Worm (Caenorhabditis elegans) whole organism, late embryonic: ENCODE results near the gene T05C1.3.

Source experiments
- T23F11.4 ChIP-seq: fragments of 200-800 bp; sonication (Bioruptor generic); optimal IDR thresholded peaks from 2 replicates; lab custom pipeline; 2018; ENCODE audit warnings: mild to moderate bottlenecking, missing genetic modification characterization, missing compliant biosample characterization
- ahr-1 ChIP-seq: sonication (generic microtip); optimal IDR thresholded peaks from 2 replicates; lab custom pipeline; 2016; ENCODE audit warnings: missing genetic modification characterization, missing compliant biosample characterization
- ama-1 ChIP-seq: fragments of 150-350 bp; optimal IDR thresholded peaks from 2 replicates; lab custom pipeline; 2014
- ceh-14 ChIP-seq: sonication (generic microtip); optimal IDR thresholded peaks from 2 replicates; lab custom pipeline; 2016; ENCODE audit warnings: missing genotype, missing genetic modification characterization, missing compliant biosample characterization
- ceh-2 ChIP-seq: sonication (generic microtip); optimal IDR thresholded peaks from 2 replicates; lab custom pipeline; 2016; ENCODE audit warnings: missing genotype, missing genetic modification characterization, missing compliant biosample characterization
- ceh-31 ChIP-seq: sonication (generic microtip); optimal IDR thresholded peaks from 2 replicates; lab custom pipeline; 2016; ENCODE audit warnings: missing genetic modification characterization, missing compliant biosample characterization
- ceh-34 ChIP-seq: sonication (generic microtip); optimal IDR thresholded peaks from 2 replicates; lab custom pipeline; 2016; ENCODE audit warnings: mild to moderate bottlenecking, missing genetic modification characterization, missing compliant biosample characterization
- ceh-45 ChIP-seq: fragments of 200-800 bp; sonication (Bioruptor generic); IDR thresholded peaks from 2 replicates; pipeline ENCODE4 v1.3.6; 2022; ENCODE audit warnings: missing genetic modification reagents, missing genetic modification characterization, missing compliant biosample characterization
- dmd-4 ChIP-seq: sonication (generic microtip); optimal IDR thresholded peaks from 2 replicates; lab custom pipeline; 2016; ENCODE audit warnings: borderline replicate concordance, missing genetic modification characterization, missing compliant biosample characterization
- dve-1 ChIP-seq: sonication (generic microtip); optimal IDR thresholded peaks from 2 replicates; lab custom pipeline; 2017; ENCODE audit warnings: antibody characterized with exemption, mild to moderate bottlenecking, missing genetic modification characterization, missing compliant biosample characterization
- fax-1 ChIP-seq: sonication (generic microtip); optimal IDR thresholded peaks from 2 replicates; lab custom pipeline; 2016; ENCODE audit warnings: missing genotype, missing genetic modification characterization, missing compliant biosample characterization
- gmeb-2 ChIP-seq: sonication (generic microtip); optimal IDR thresholded peaks from 2 replicates; lab custom pipeline; 2016; ENCODE audit warnings: missing genetic modification characterization, inconsistent platforms, missing compliant biosample characterization
- hlh-13 ChIP-seq: fragments of 200-800 bp; sonication (Bioruptor generic); optimal IDR thresholded peaks from 2 replicates; lab custom pipeline; 2018; ENCODE audit warnings: mild to moderate bottlenecking, missing genetic modification characterization, missing compliant biosample characterization
- hlh-15 ChIP-seq: sonication (generic microtip); optimal IDR thresholded peaks from 2 replicates; lab custom pipeline; 2016; ENCODE audit warnings: missing genetic modification characterization, missing compliant biosample characterization
- hlh-30 ChIP-seq: sonication (generic microtip); optimal IDR thresholded peaks from 2 replicates; lab custom pipeline; 2017; ENCODE audit warnings: antibody characterized with exemption, missing genetic modification characterization, missing compliant biosample characterization; ENCODE audit not compliant: insufficient read depth
- lim-6 ChIP-seq: sonication (generic microtip); optimal IDR thresholded peaks from 2 replicates; lab custom pipeline; 2016; ENCODE audit warnings: missing genetic modification characterization, missing compliant biosample characterization
- madf-2 ChIP-seq: sonication (generic microtip); optimal IDR thresholded peaks from 2 replicates; lab custom pipeline; 2017; ENCODE audit warnings: missing genetic modification characterization, missing compliant biosample characterization
- nfya-1 ChIP-seq: sonication (generic microtip); optimal IDR thresholded peaks from 2 replicates; lab custom pipeline; 2017; ENCODE audit warnings: missing genetic modification characterization, mild to moderate bottlenecking, missing compliant biosample characterization, antibody characterized with exemption, moderate library complexity
- pat-9 ChIP-seq: fragments of 200-800 bp; sonication (Bioruptor generic); optimal IDR thresholded peaks from 2 replicates; lab custom pipeline; 2018; ENCODE audit warnings: mild to moderate bottlenecking, missing genetic modification characterization, moderate library complexity, missing compliant biosample characterization
- pax-1 ChIP-seq: fragments of 150-350 bp; optimal IDR thresholded peaks from 2 replicates; lab custom pipeline; 2014; ENCODE audit warnings: missing biosample characterization, missing genetic modification characterization
- pha-2 ChIP-seq: sonication (generic microtip); optimal IDR thresholded peaks from 2 replicates; lab custom pipeline; 2017; ENCODE audit warnings: mild to moderate bottlenecking, missing genetic modification characterization, missing compliant biosample characterization
- pha-4 ChIP-seq: fragments of 150-350 bp; optimal IDR thresholded peaks from 2 replicates; lab custom pipeline; 2018; ENCODE audit warnings: missing biosample characterization, missing genetic modification reagents, missing genetic modification characterization
- pros-1 ChIP-seq: fragments of 150-350 bp; optimal IDR thresholded peaks from 2 replicates; lab custom pipeline; 2014; ENCODE audit warnings: missing biosample characterization, missing genetic modification reagents, missing genetic modification characterization
- ref-2 ChIP-seq: sonication (generic microtip); optimal IDR thresholded peaks from 2 replicates; lab custom pipeline; 2016; ENCODE audit warnings: missing genetic modification characterization, missing compliant biosample characterization
- rnt-1 ChIP-seq: sonication (generic microtip); optimal IDR thresholded peaks from 2 replicates; lab custom pipeline; 2016; ENCODE audit warnings: missing genetic modification characterization, missing compliant biosample characterization
- sdc-2 ChIP-seq: sonication (generic microtip); optimal IDR thresholded peaks from 2 replicates; lab custom pipeline; 2016; ENCODE audit warnings: missing genotype, missing genetic modification characterization, missing compliant biosample characterization
- syd-9 ChIP-seq: sonication (generic microtip); optimal IDR thresholded peaks from 2 replicates; lab custom pipeline; 2016; ENCODE audit warnings: mild to moderate bottlenecking, missing genetic modification characterization, moderate library complexity, missing compliant biosample characterization
- ttx-3 ChIP-seq: sonication (generic microtip); optimal IDR thresholded peaks from 2 replicates; lab custom pipeline; 2016; ENCODE audit warnings: missing genetic modification reagents, missing genetic modification characterization, missing compliant biosample characterization
- unc-55 ChIP-seq: sonication (generic microtip); optimal IDR thresholded peaks from 2 replicates; lab custom pipeline; 2017; ENCODE audit warnings: missing biosample characterization, missing genetic modification reagents, missing genetic modification characterization
- zip-5 ChIP-seq: sonication (generic microtip); optimal IDR thresholded peaks from 2 replicates; lab custom pipeline; 2016; ENCODE audit warnings: missing genetic modification characterization, missing compliant biosample characterization
- ztf-16 ChIP-seq: sonication (generic microtip); optimal IDR thresholded peaks from 2 replicates; lab custom pipeline; 2017; ENCODE audit warnings: missing genetic modification characterization, missing compliant biosample characterization

T05C1.3 gene

DNA sequence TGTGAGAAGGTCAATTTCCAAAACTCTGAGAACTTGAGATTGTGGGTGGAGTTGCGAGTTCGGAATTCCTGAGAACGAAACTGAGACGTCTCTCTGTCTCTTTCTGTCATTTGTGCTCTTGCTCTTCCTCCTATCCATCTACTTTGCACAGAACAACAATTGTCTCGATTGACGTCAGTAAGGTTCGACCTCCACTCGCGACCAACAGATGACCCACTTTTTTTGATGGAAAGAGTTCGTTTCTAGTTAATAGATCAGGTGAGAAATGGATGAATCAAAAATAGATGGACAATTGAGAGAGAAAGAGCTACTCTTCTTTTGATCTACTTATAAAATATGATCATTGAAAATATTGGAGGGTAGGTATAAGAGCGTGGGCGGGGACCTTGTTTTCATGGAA lies 5.3 kb upstream of the T05C1.3 start:
- TF ChIP-seq nfya-1 (tag; lab: Kevin White, UChicago) (no peak), ama-1 (lab: Kevin White, UChicago) (no peak), syd-9 (no peak), ceh-34 (tag; lab: Kevin White, UChicago) (no peak), ttx-3 (tag; lab: Kevin White, UChicago) (no peak), pha-2 (tag; lab: Kevin White, UChicago) (no peak), madf-2 (tag; lab: Kevin White, UChicago) (no peak)

DNA sequence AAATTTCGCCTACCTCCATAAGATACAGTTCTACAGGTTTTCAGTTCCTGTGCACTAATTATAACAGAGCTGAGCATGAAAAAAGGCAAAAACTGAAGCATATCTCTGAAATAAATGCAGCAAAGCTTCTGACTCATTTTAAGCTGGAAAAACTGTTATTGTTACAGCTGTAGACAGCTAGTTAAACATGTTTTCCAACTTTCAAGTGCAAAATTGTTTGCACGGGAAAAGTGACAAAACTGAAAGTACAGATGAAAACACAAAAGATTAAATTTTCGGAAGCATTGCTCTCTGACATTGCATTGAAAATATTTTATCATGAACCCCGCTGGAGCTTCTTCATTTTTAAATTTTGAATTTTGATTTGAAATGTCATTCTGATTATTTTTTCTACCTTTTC lies 1.5 kb upstream of the T05C1.3 start, which contains the start of gene T05C1.5:
TSS of gene T05C1.5 (minus strand) at position 101 of the 400 bp plus-strand sequence.
- TF ChIP-seq fax-1 (tag; lab: Kevin White, UChicago) (no peak), sdc-2 (tag; lab: Kevin White, UChicago) (no peak), zip-5 (tag; lab: Kevin White, UChicago) (no peak), rnt-1 (tag; lab: Kevin White, UChicago) (no peak), pha-4 (no peak), dve-1 (no peak)

DNA sequence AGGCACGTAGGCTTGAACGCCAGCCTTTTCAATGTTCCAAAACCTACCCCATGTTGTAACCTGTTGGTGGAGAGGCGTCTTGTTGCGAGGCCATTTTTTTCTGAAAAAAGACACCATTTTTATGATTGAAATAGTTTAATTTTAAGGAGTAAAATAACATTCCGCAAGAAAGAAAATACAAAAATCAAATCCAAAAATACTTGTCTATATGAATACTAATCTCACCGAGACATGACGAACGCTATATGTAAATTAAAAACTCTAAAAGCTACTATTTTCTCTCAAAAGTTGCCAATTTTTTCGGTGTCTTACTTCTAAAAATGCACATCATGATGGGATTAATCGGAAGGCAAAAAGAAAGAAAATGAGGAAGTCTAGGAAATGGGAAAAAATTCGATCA lies 7.2 kb downstream of the T05C1.3 start, which contains the start of gene T05C1.2:
TSS of gene T05C1.2 (minus strand) at position 101 of the 400 bp plus-strand sequence.
- TF ChIP-seq ceh-45 (GFP tag; lab: Robert Waterston, UW): no peak
- no peak for TF ChIP-seq nfya-1 (tag; lab: Kevin White, UChicago)
- TF ChIP-seq zip-5 (tag; lab: Kevin White, UChicago): no peak
- no peak for TF ChIP-seq hlh-15
- no peak for TF ChIP-seq dmd-4 (tag; lab: Kevin White, UChicago)
- TF ChIP-seq hlh-30 (tag; lab: Kevin White, UChicago): no peak
- no peak for TF ChIP-seq unc-55 (GFP tag; lab: Kevin White, UChicago)
- no peak for TF ChIP-seq sdc-2 (tag; lab: Kevin White, UChicago)
- no peak for TF ChIP-seq lim-6 (tag; lab: Kevin White, UChicago)
- TF ChIP-seq dve-1: no peak
- no peak for TF ChIP-seq pros-1
- TF ChIP-seq, all 69 proteins: peak for 0

DNA sequence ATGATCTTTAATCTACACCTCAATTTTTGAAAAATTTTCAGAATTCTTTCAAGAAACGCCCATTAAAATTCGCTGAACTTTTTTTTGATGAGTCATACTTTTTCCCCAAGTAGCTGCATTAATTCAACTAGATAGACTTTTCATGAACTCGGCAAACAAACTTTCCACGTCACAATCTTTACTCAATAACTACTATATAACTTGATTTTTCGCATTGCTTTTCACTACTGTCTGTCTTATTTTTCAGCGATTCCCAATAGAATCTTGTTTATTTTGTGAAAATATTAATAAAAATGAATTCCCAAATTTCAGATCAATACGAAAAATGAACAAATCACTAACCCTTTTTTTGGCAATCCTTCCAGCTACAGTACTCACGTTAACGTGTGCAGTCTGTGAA lies 10.9 kb downstream of the T05C1.3 start, which contains the start of gene T05C1.1:
TSS of gene T05C1.1 (plus strand) at position 301 of the 400 bp plus-strand sequence.
- TF ChIP-seq pax-1 (tag; lab: Kevin White, UChicago): no peak
- no peak for TF ChIP-seq T23F11.4
- no peak for TF ChIP-seq hlh-13
- no peak for TF ChIP-seq pat-9
- TF ChIP-seq gmeb-2: no peak

DNA sequence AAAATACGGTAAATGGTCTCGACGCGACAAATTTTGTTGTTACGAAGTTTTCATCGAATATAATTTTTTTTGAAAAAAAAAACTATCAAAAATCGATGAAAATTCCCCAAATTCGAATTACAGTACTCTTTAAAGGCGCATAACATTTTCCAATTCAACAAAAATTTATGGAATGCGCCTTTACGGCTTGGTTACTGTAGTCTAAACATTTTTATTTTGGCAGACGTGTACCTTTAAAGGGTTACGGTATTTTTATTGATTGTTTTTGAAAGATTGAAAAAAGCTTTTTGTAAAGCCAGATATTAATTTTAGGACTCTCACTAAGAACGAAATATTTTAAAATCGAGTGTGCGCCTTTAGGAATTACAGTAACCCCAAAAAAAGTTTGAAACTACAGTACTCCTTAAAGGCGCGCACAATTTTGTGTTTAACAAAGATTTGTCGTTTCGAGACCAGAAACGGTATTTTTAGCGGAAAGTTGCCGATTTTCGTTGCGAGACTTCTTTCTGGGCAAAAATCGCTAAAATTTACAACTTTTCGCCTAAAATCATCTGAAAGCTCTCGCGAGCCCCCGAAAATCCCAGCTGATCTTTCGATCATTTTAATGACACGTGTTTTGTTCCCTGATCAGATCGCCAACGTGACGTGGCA lies 15.1 kb downstream of the T05C1.3 start:
- TF ChIP-seq ceh-14 (tag; lab: Kevin White, UChicago) (no peak), ttx-3 (tag; lab: Kevin White, UChicago) (no peak), ceh-34 (tag; lab: Kevin White, UChicago) (no peak), ztf-16 (tag; lab: Kevin White, UChicago) (no peak)

DNA sequence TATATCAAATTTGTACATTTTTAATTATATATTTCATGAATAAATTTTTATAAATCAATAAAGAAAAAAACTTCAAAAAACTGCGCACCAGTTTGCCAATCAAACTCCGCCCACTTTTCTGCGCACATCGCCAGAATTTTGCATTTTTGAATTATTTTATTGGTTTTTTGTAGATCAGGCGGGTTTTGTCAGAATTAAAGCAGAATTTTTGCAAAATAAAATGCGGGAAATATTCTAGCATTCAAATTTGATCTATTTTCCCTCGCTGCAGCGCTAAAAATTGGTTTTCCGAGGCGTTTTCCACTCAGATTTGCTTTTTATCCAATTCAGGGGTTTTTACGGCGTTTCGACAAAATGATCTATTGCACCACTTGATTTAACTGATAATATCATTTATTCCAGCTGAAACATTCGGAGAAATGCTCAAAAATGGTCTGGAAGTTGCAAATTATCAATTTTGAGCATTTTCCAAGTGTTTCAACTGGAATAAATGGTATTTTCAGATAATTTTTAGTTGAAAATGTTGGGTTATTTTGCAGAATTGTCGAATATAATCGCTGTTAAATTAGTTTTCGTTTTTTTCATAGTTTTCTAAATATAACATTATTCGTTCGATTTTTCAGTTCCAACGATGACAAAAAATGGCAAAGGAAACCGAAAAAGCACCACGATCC lies 18.1 kb downstream of the T05C1.3 start, which contains the start of gene W06B4.1:
TSS of gene W06B4.1 (plus strand) at position 624 of the 674 bp plus-strand sequence.
- no peak for TF ChIP-seq ceh-34 (tag; lab: Kevin White, UChicago)
- no peak for TF ChIP-seq sdc-2 (tag; lab: Kevin White, UChicago)
- no peak for TF ChIP-seq rnt-1 (tag; lab: Kevin White, UChicago)
- TF ChIP-seq ref-2 (tag; lab: Kevin White, UChicago): no peak
- TF ChIP-seq lim-6 (tag; lab: Kevin White, UChicago): no peak
- TF ChIP-seq ahr-1 (tag; lab: Kevin White, UChicago): no peak
- no peak for TF ChIP-seq ceh-2 (tag; lab: Kevin White, UChicago)
- no peak for TF ChIP-seq pha-4
- TF ChIP-seq ceh-31 (tag; lab: Kevin White, UChicago): no peak
